Worm (Caenorhabditis elegans): Measurements from ENCODE around the gene nhr-157.

DNA sequence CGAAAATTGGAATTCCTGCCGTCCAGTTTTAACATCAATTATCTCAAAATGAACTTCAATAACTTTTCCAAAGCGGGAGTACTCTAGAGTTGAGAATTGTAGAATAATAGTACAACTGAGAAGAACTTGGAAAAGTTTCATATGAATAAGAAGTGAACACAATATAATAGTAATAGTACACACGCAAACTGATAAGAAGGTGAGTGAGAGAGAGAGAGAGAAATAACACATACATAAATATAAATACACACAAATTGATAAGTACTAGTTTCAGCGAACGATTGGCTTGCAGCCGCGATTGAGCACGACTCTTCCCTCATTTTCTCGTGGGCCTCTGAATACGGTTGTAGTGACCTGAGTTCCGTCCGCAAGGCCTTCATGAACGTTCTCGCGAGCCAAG is 20.3 kb upstream of the nhr-157 start, which contains the start of gene C17E7.13:
- TF ChIP-seq flt-1 (GFP tag; IDR thresholded peaks at IDR 0.05) = no peak
- no peak for TF ChIP-seq ztf-29 (GFP tag; IDR thresholded peaks at IDR 0.05)
- no peak for TF ChIP-seq med-1 (GFP tag; optimal IDR thresholded peaks at IDR 0.05; ENCODE audit: insufficient read depth)
- no peak for TF ChIP-seq ztf-23 (GFP tag; IDR thresholded peaks at IDR 0.05)
- TF ChIP-seq tab-1 (GFP tag; IDR thresholded peaks at IDR 0.05) = no peak
- TF ChIP-seq cog-1 (tag; optimal IDR thresholded peaks at IDR 0.05) = no peak
